Fruit fly (Drosophila melanogaster) whole organism, embryonic: ENCODE results near the gene stet.

ENCODE experiments used
- Abd-B ChIP-seq: fragments of 200-800 bp; sonication (Bioruptor generic); optimal IDR thresholded peaks from 2 replicates; lab custom pipeline; 2018; ENCODE audit warnings: missing biosample characterization, mild to moderate bottlenecking, missing genetic modification characterization, moderate library complexity
- Bteb2 ChIP-seq: fragments of 200-800 bp; sonication (Bioruptor generic); optimal IDR thresholded peaks from 2 replicates; lab custom pipeline; 2016; ENCODE audit warnings: missing biosample characterization, missing genetic modification characterization
- CG10321 ChIP-seq: fragments of 200-800 bp; sonication (Bioruptor generic); IDR thresholded peaks from 2 replicates; pipeline ENCODE4 v1.3.6; 2022; ENCODE audit warnings: missing biosample characterization, missing genetic modification characterization
- CG10366 ChIP-seq: fragments of 200-800 bp; sonication (Bioruptor generic); IDR thresholded peaks from 2 replicates; pipeline ENCODE4 v1.3.6; 2022; ENCODE audit warnings: missing biosample characterization, missing genetic modification characterization
- CG11723 ChIP-seq: fragments of 200-800 bp; sonication (Bioruptor generic); optimal IDR thresholded peaks from 2 replicates; lab custom pipeline; 2017; ENCODE audit warnings: missing biosample characterization, mild to moderate bottlenecking, missing genetic modification characterization
- CG13775 ChIP-seq: fragments of 200-800 bp; sonication (Bioruptor generic); optimal IDR thresholded peaks from 3 replicates; lab custom pipeline; 2017; ENCODE audit warnings: missing biosample characterization, mild to moderate bottlenecking, missing genetic modification characterization
- CG14441 ChIP-seq: fragments of 200-800 bp; sonication (Bioruptor generic); IDR thresholded peaks from 2 replicates; pipeline ENCODE4 v1.3.6; 2022; ENCODE audit warnings: missing biosample characterization, missing genetic modification characterization
- CG15011 ChIP-seq: fragments of 200-800 bp; sonication (Bioruptor generic); optimal IDR thresholded peaks from 3 replicates; lab custom pipeline; 2018; ENCODE audit warnings: missing biosample characterization, mild to moderate bottlenecking, missing genetic modification characterization
- CG16815 ChIP-seq: fragments of 200-800 bp; sonication (Bioruptor generic); optimal IDR thresholded peaks from 3 replicates; lab custom pipeline; 2017; ENCODE audit warnings: missing biosample characterization, mild to moderate bottlenecking, missing genetic modification characterization
- CG17186 ChIP-seq: fragments of 200-800 bp; sonication (Bioruptor generic); optimal IDR thresholded peaks from 3 replicates; lab custom pipeline; 2017; ENCODE audit warnings: missing biosample characterization, missing genetic modification reagents, missing genetic modification characterization
- CG2116 ChIP-seq: fragments of 200-800 bp; sonication (Bioruptor generic); optimal IDR thresholded peaks from 3 replicates; lab custom pipeline; 2018; ENCODE audit warnings: missing biosample characterization, mild to moderate bottlenecking, missing genetic modification characterization
- CG31224 ChIP-seq: fragments of 200-800 bp; sonication (Bioruptor generic); IDR thresholded peaks from 2 replicates; pipeline ENCODE4 v1.3.6; 2022; ENCODE audit warnings: missing biosample characterization, missing genetic modification characterization
- CG31388 ChIP-seq: fragments of 200-800 bp; sonication (Bioruptor generic); optimal IDR thresholded peaks from 2 replicates; lab custom pipeline; 2016; ENCODE audit warnings: missing biosample characterization, missing genetic modification characterization
- CG32772 ChIP-seq: fragments of 200-800 bp; sonication (Bioruptor generic); IDR thresholded peaks from 2 replicates; pipeline ENCODE4 v1.3.6; 2022; ENCODE audit warnings: missing biosample characterization, missing genetic modification characterization
- CG4617 ChIP-seq: fragments of 200-800 bp; sonication (Bioruptor generic); optimal IDR thresholded peaks from 3 replicates; lab custom pipeline; 2016; ENCODE audit warnings: missing biosample characterization, missing genetic modification characterization, borderline replicate concordance
- CG4707 ChIP-seq: fragments of 200-800 bp; sonication (Bioruptor generic); optimal IDR thresholded peaks from 2 replicates; lab custom pipeline; 2018; ENCODE audit warnings: missing biosample characterization, mild to moderate bottlenecking, missing genetic modification characterization, moderate library complexity
- CG6254 ChIP-seq: fragments of 200-800 bp; sonication (Bioruptor generic); optimal IDR thresholded peaks from 3 replicates; lab custom pipeline; 2017; ENCODE audit warnings: mild to moderate bottlenecking, missing biosample characterization, missing genetic modification reagents, missing genetic modification characterization
- CG6272 ChIP-seq: fragments of 200-800 bp; sonication (Bioruptor generic); IDR thresholded peaks from 2 replicates; pipeline ENCODE4 v1.3.6; 2022; ENCODE audit warnings: missing biosample characterization, missing genetic modification characterization
- CG7271 ChIP-seq: fragments of 200-800 bp; sonication (Bioruptor generic); optimal IDR thresholded peaks from 2 replicates; lab custom pipeline; 2018; ENCODE audit warnings: missing biosample characterization, mild to moderate bottlenecking, missing genetic modification characterization, moderate library complexity
- CG7839 ChIP-seq: fragments of 200-800 bp; sonication (Bioruptor generic); optimal IDR thresholded peaks from 3 replicates; lab custom pipeline; 2018; ENCODE audit warnings: missing biosample characterization, mild to moderate bottlenecking, missing genetic modification characterization, moderate library complexity
- CG8359 ChIP-seq: fragments of 200-800 bp; sonication (Bioruptor generic); optimal IDR thresholded peaks from 2 replicates; lab custom pipeline; 2017; ENCODE audit warnings: missing biosample characterization, mild to moderate bottlenecking, missing genetic modification characterization, borderline replicate concordance
- CG8388 ChIP-seq: fragments of 200-800 bp; sonication (Bioruptor generic); optimal IDR thresholded peaks from 2 replicates; lab custom pipeline; 2019; ENCODE audit warnings: missing biosample characterization, mild to moderate bottlenecking, missing genetic modification characterization, moderate library complexity
- CG9797 ChIP-seq: fragments of 200-800 bp; sonication (Bioruptor generic); optimal IDR thresholded peaks from 3 replicates; lab custom pipeline; 2018; ENCODE audit warnings: missing biosample characterization, mild to moderate bottlenecking, missing genetic modification characterization
- CG9876 ChIP-seq: fragments of 200-800 bp; sonication (Bioruptor generic); optimal IDR thresholded peaks from 2 replicates; lab custom pipeline; 2016; ENCODE audit warnings: missing biosample characterization, missing genetic modification characterization
- CkIIα-i1 ChIP-seq: fragments of 200-800 bp; sonication (Bioruptor generic); IDR thresholded peaks from 2 replicates; pipeline ENCODE4 v1.3.6; 2022; ENCODE audit warnings: missing biosample characterization, missing genetic modification characterization
- Dip3 ChIP-seq: fragments of 200-800 bp; sonication (Bioruptor generic); optimal IDR thresholded peaks from 3 replicates; lab custom pipeline; 2016; ENCODE audit warnings: missing biosample characterization, missing genetic modification characterization
- Doc2 ChIP-seq: fragments of 200-800 bp; sonication (Bioruptor generic); IDR thresholded peaks from 2 replicates; pipeline ENCODE4 v1.3.6; 2022; ENCODE audit warnings: missing biosample characterization, missing genetic modification characterization
- Kr ChIP-seq: fragments of 200-800 bp; sonication (Bioruptor generic); optimal IDR thresholded peaks from 2 replicates; lab custom pipeline; 2017; ENCODE audit warnings: missing biosample characterization, mild to moderate bottlenecking, missing genetic modification characterization
- Mes4 ChIP-seq: fragments of 200-800 bp; sonication (Bioruptor generic); optimal IDR thresholded peaks from 2 replicates; lab custom pipeline; 2016; ENCODE audit warnings: missing biosample characterization, missing genetic modification characterization
- Myb ChIP-seq: fragments of 200-800 bp; sonication (Bioruptor generic); optimal IDR thresholded peaks from 2 replicates; lab custom pipeline; 2016; ENCODE audit warnings: missing biosample characterization, missing genetic modification characterization
- Pdp1 ChIP-seq, 2 experiments: fragments of 200-800 bp; sonication (Bioruptor generic); optimal IDR thresholded peaks; 3 replicates each; lab custom pipeline; 2016; ENCODE audit warnings: missing biosample characterization in 2 of 2, missing genetic modification characterization in 2 of 2, mild to moderate bottlenecking in 1 of 2, moderate library complexity in 1 of 2
- Six4 ChIP-seq: fragments of 200-800 bp; sonication (Bioruptor generic); optimal IDR thresholded peaks from 2 replicates; lab custom pipeline; 2016; ENCODE audit warnings: missing biosample characterization, missing genetic modification characterization
- Spps ChIP-seq: fragments of 200-800 bp; sonication (Bioruptor generic); optimal IDR thresholded peaks from 2 replicates; lab custom pipeline; 2018; ENCODE audit warnings: missing biosample characterization, mild to moderate bottlenecking, missing genetic modification characterization
- TFAM ChIP-seq: fragments of 200-800 bp; sonication (Bioruptor generic); optimal IDR thresholded peaks from 2 replicates; lab custom pipeline; 2017; ENCODE audit warnings: missing biosample characterization, missing genetic modification characterization, inconsistent platforms
- Vsx1 ChIP-seq: fragments of 200-800 bp; sonication (Bioruptor generic); optimal IDR thresholded peaks from 2 replicates; lab custom pipeline; 2017; ENCODE audit warnings: missing biosample characterization, mild to moderate bottlenecking, missing genetic modification characterization, missing genetic modification reagents
- br ChIP-seq: fragments of >200 bp; optimal IDR thresholded peaks from 2 replicates; lab custom pipeline; 2017
- chm ChIP-seq: fragments of 200-800 bp; sonication (Bioruptor generic); IDR thresholded peaks from 2 replicates; pipeline ENCODE4 v1.3.6; 2022; ENCODE audit warnings: missing biosample characterization, missing genetic modification characterization
- eyg ChIP-seq: fragments of 200-800 bp; sonication (Bioruptor generic); optimal IDR thresholded peaks from 3 replicates; lab custom pipeline; 2016; ENCODE audit warnings: missing biosample characterization, missing genetic modification characterization
- fd64A ChIP-seq: fragments of 200-800 bp; sonication (Bioruptor generic); optimal IDR thresholded peaks from 3 replicates; lab custom pipeline; 2018; ENCODE audit warnings: missing biosample characterization, mild to moderate bottlenecking, missing genetic modification characterization
- gcm ChIP-seq: fragments of 200-800 bp; sonication (Bioruptor generic); optimal IDR thresholded peaks from 2 replicates; lab custom pipeline; 2019; ENCODE audit warnings: missing biosample characterization, mild to moderate bottlenecking, missing genetic modification characterization, moderate library complexity
- her ChIP-seq: fragments of 200-800 bp; sonication (Bioruptor generic); optimal IDR thresholded peaks from 2 replicates; lab custom pipeline; 2016; ENCODE audit warnings: missing biosample characterization, missing genetic modification characterization
- hkb ChIP-seq, 2 experiments: fragments of 200-800 bp in 1 of 2; fragments of >200 bp in 1 of 2; sonication (Bioruptor generic) in 1 of 2; IDR thresholded peaks in 1 of 2; optimal IDR thresholded peaks in 1 of 2; 2 replicates each; pipeline versions ENCODE4 v1.3.6 to Lab custom; 2017 to 2022; ENCODE audit warnings: missing biosample characterization in 1 of 2, missing genetic modification characterization in 1 of 2
- kah ChIP-seq: fragments of 200-800 bp; sonication (Bioruptor generic); optimal IDR thresholded peaks from 2 replicates; lab custom pipeline; 2018; ENCODE audit warnings: missing biosample characterization, mild to moderate bottlenecking, missing genetic modification characterization
- lilli ChIP-seq: fragments of 200-800 bp; sonication (Bioruptor generic); optimal IDR thresholded peaks from 3 replicates; lab custom pipeline; 2016; ENCODE audit warnings: missing biosample characterization, missing genetic modification characterization
- lov ChIP-seq, 2 experiments: fragments of 200-800 bp in 1 of 2; fragments of >200 bp in 1 of 2; sonication (Bioruptor generic) in 1 of 2; IDR thresholded peaks in 1 of 2; optimal IDR thresholded peaks in 1 of 2; 2 replicates in 1 of 2; 3 replicates in 1 of 2; pipeline versions ENCODE4 v1.3.6 to Lab custom; 2017 to 2022; ENCODE audit warnings: missing biosample characterization in 1 of 2, missing genetic modification characterization in 1 of 2
- pros ChIP-seq: fragments of 200-800 bp; sonication (Bioruptor generic); optimal IDR thresholded peaks from 3 replicates; lab custom pipeline; 2019; ENCODE audit warnings: missing biosample characterization, mild to moderate bottlenecking, missing genetic modification characterization, moderate library complexity
- pzg ChIP-seq: fragments of 200-800 bp; sonication (Bioruptor generic); optimal IDR thresholded peaks from 3 replicates; lab custom pipeline; 2018; ENCODE audit warnings: missing biosample characterization, mild to moderate bottlenecking, missing genetic modification characterization, moderate library complexity
- ro ChIP-seq: fragments of 200-800 bp; sonication (Bioruptor generic); IDR thresholded peaks from 2 replicates; pipeline ENCODE4 v1.3.6; 2022; ENCODE audit warnings: missing biosample characterization, missing genetic modification characterization
- slbo ChIP-seq: fragments of 200-800 bp; sonication (Bioruptor generic); IDR thresholded peaks from 2 replicates; pipeline ENCODE4 v1.3.6; 2022; ENCODE audit warnings: missing biosample characterization, missing genetic modification characterization

stet gene

DNA sequence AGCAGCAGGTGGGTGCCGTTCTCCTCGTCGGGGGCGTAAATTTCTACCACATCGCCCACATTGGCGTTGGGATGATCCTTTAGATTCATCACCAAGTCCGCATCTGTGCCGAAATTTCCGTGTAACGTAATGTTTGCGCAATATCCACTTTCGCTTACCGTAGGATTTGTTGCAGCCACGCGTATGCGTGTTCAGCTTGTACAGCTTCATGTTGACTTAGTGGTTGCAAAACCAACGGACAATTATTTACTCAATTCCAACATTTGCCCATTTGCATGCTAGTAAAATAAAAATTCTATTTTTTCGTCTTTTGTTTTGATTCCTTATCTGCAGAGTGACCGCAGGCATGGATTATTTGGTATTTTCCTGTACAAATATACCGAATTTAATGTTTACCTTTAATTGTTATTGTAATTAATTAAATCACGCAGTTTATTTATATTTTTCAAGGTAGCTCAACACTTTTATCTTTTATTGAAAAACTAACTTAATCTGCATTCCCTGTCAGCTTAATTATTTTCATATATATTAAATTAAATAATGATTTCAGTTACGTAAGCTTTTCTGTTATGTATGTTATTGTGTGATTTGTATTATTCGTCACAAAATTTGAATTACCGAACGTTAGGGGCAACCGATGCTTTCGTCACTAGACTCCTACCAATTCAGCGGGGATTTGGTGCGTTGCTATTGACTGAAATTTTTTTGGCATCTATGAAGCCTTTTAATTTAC, 44.5 kb upstream of the stet start, which contains the start of gene Iml1 (continued):
- no peak for TF ChIP-seq br
- TF ChIP-seq CG6272 = peak; percentile 63
- peak; percentile 33 to 84 for TF ChIP-seq Pdp1 (GFP tag; optimal IDR thresholded peaks at IDR 0.05; lab: Kevin White, UChicago)
- no peak for TF ChIP-seq CG10366 (GFP tag; lab: Robert Waterston, UW)
- no peak for TF ChIP-seq CG4707
- no peak for TF ChIP-seq chm (GFP tag; lab: Robert Waterston, UW)
- peak; percentile 23 for TF ChIP-seq pzg
- peak; percentile 20 for TF ChIP-seq CG13775 (GFP tag; lab: Kevin White, UChicago)
- no peak for TF ChIP-seq CG11723 (GFP tag; lab: Kevin White, UChicago)
- TF ChIP-seq CG6254 (GFP tag; lab: Kevin White, UChicago) = peak; percentile 68
- TF ChIP-seq gcm (GFP tag; lab: Kevin White, UChicago) = no peak
- TF ChIP-seq CG16815 (GFP tag; lab: Kevin White, UChicago) = no peak
- TF ChIP-seq CG17186 = no peak
- TF ChIP-seq fd64A (GFP tag; lab: Kevin White, UChicago) = no peak
- no peak for TF ChIP-seq CG7271 (tag; lab: Kevin White, UChicago)
- no peak for TF ChIP-seq CkIIα-i1 (GFP tag; lab: Robert Waterston, UW)
- TF ChIP-seq ro (GFP tag; lab: Robert Waterston, UW) = no peak
- TF ChIP-seq CG9797 (GFP tag; lab: Kevin White, UChicago) = peak; percentile 66
- TF ChIP-seq TFAM = no peak
- TF ChIP-seq lilli (GFP tag; lab: Kevin White, UChicago) = no peak
- TF ChIP-seq Doc2 = no peak
- no peak for TF ChIP-seq CG8359 (GFP tag; lab: Kevin White, UChicago)
- peak; percentile 44 for TF ChIP-seq CG4617
- TF ChIP-seq CG7839 (tag; lab: Kevin White, UChicago) = no peak
- no peak for TF ChIP-seq lov (optimal IDR thresholded peaks at IDR 0.05; lab: Kevin White, UChicago)
- TF ChIP-seq lov (GFP tag; IDR thresholded peaks at IDR 0.05; lab: Robert Waterston, UW) = no peak
- TF ChIP-seq Kr (GFP tag; lab: Kevin White, UChicago) = no peak
- TF ChIP-seq her (GFP tag; lab: Kevin White, UChicago) = no peak
- no peak for TF ChIP-seq kah
- TF ChIP-seq CG8388 = peak; percentile 32
- TF ChIP-seq CG31388 (GFP tag; lab: Kevin White, UChicago) = no peak
- TF ChIP-seq Six4 (GFP tag; lab: Kevin White, UChicago) = peak; percentile 29
- peak; percentile 12 for TF ChIP-seq Dip3
- peak; percentile 49 for TF ChIP-seq CG32772
- no peak for TF ChIP-seq pros (GFP tag; lab: Kevin White, UChicago)
- peak; percentile 61 for TF ChIP-seq Abd-B (GFP tag; lab: Kevin White, UChicago)
- no peak for TF ChIP-seq Vsx1
- TF ChIP-seq CG14441 (GFP tag; lab: Robert Waterston, UW) = peak; percentile 60
- TF ChIP-seq Spps (tag; lab: Kevin White, UChicago) = no peak
- no peak for TF ChIP-seq CG10321 (GFP tag; lab: Robert Waterston, UW)
- TF ChIP-seq CG2116 (GFP tag; lab: Kevin White, UChicago) = peak; percentile 44
- TF ChIP-seq eyg (GFP tag; lab: Kevin White, UChicago) = no peak
- no peak for TF ChIP-seq Mes4
- TF ChIP-seq Bteb2 (GFP tag; lab: Kevin White, UChicago) = no peak
- TF ChIP-seq slbo = peak; percentile 77
- 0 out of 2 replicates have a peak, but pooled peaks have one; percentile 23 for TF ChIP-seq CG31224 (GFP tag; lab: Robert Waterston, UW)
- no peak for TF ChIP-seq hkb (optimal IDR thresholded peaks at IDR 0.05; lab: Kevin White, UChicago)
- TF ChIP-seq hkb (GFP tag; IDR thresholded peaks at IDR 0.05; lab: Robert Waterston, UW) = peak; percentile 33; the same call in 1 of the 2 replicates
- no peak for TF ChIP-seq CG9876 (GFP tag; lab: Kevin White, UChicago)
- TF ChIP-seq CG15011 (GFP tag; lab: Kevin White, UChicago) = no peak
- peak; percentile 52 for TF ChIP-seq Myb (GFP tag; lab: Kevin White, UChicago)
